Worm (Caenorhabditis elegans): ENCODE data around the gene tbcb-1.

The tbcb-1 gene

ce11 chrV:13556746-13557145 is 35.2 kb upstream of the tbcb-1 start, which contains the start of gene cav-2 (continued):
- TF ChIP-seq mxl-3 (GFP tag; optimal IDR thresholded peaks at IDR 0.05) (peak; percentile 21), dmd-6 (GFP tag; IDR thresholded peaks at IDR 0.05) (peak; percentile 86), mdl-1 (tag; optimal IDR thresholded peaks at IDR 0.05) (peak in 1 of 2 experiments; percentile 54), lin-39 (tag; optimal IDR thresholded peaks at IDR 0.05) (no peak), ztf-7 (tag; optimal IDR thresholded peaks at IDR 0.05) (peak; percentile 56), Y48G9A.11 (GFP tag; IDR thresholded peaks at IDR 0.05) (peak; percentile 72), nhr-237 (tag; optimal IDR thresholded peaks at IDR 0.05) (no peak), nhr-6 (tag; optimal IDR thresholded peaks at IDR 0.05) (peak; percentile 89), zfp-3 (GFP tag; conservative IDR thresholded peaks at IDR 0.05) (peak; percentile 61; the same call in 1 of the 2 replicates), snpc-4 (tag; optimal IDR thresholded peaks at IDR 0.05) (no peak), spr-1 (tag; optimal IDR thresholded peaks at IDR 0.05) (no peak), dpl-1 (GFP tag; optimal IDR thresholded peaks at IDR 0.05) (peak; percentile 97), daf-12 (tag; optimal IDR thresholded peaks at IDR 0.05) (no peak), ZK546.5 (tag; optimal IDR thresholded peaks at IDR 0.05) (no peak), nhr-25 (tag; optimal IDR thresholded peaks at IDR 0.05; ENCODE audit: borderline replicate concordance, insufficient read depth) (peak; percentile 28), nhr-102 (tag; optimal IDR thresholded peaks at IDR 0.05) (peak; percentile 63), cey-2 (tag; optimal IDR thresholded peaks at IDR 0.05; ENCODE audit: borderline replicate concordance, insufficient read depth) (no peak), nhr-76 (tag; optimal IDR thresholded peaks at IDR 0.05) (no peak), mdt-29 (GFP tag; IDR thresholded peaks at IDR 0.05) (peak; percentile 58; the same call in 1 of the 2 replicates), nhr-10 (tag; optimal IDR thresholded peaks at IDR 0.05) (no peak), nhr-77 (tag; optimal IDR thresholded peaks at IDR 0.05) (peak; percentile 40), lim-7 (GFP tag; IDR thresholded peaks at IDR 0.05) (no peak), nhr-42 (GFP tag; IDR thresholded peaks at IDR 0.05) (no peak), R02D3.7 (tag; optimal IDR thresholded peaks at IDR 0.05) (no peak), lin-38 (GFP tag; IDR thresholded peaks at IDR 0.05) (peak; percentile 84), ces-1 (GFP tag; optimal IDR thresholded peaks at IDR 0.05) (no peak)

ce11 chrV:13559978-13560377 is 31.9 kb upstream of the tbcb-1 start, which contains the start of gene C56A3.8:
C56A3.8 (plus strand) TSS chrV:13560278.
- no peak for TF ChIP-seq nhr-48 (tag; optimal IDR thresholded peaks at IDR 0.05)
- no peak for TF ChIP-seq set-16 (GFP tag; IDR thresholded peaks at IDR 0.05)
- peak; percentile 19 for TF ChIP-seq unc-130 (GFP tag; optimal IDR thresholded peaks at IDR 0.05)

- TF ChIP-seq hmg-1.1 (GFP tag; IDR thresholded peaks at IDR 0.05) (no peak), mep-1 (tag; optimal IDR thresholded peaks at IDR 0.05) (no peak), rbr-2 (tag; optimal IDR thresholded peaks at IDR 0.05) (no peak), set-16 (GFP tag; IDR thresholded peaks at IDR 0.05) (peak; percentile 90), hlh-11 (tag; optimal IDR thresholded peaks at IDR 0.05) (no peak), zag-1 (tag; optimal IDR thresholded peaks at IDR 0.05) (no peak), nhr-11 (tag; optimal IDR thresholded peaks at IDR 0.05) (no peak)
Measured at ce11 chrV:13562748-13563147, 29.2 kb upstream of the tbcb-1 start.

- no peak for TF ChIP-seq snpc-1.2 (GFP tag; IDR thresholded peaks at IDR 0.05)
- peak in 1 of 2 experiments; percentile 87 for TF ChIP-seq unc-62 (GFP tag; optimal IDR thresholded peaks at IDR 0.05 in 1 of 2)
- no peak for TF ChIP-seq unc-62 (tag; optimal IDR thresholded peaks at IDR 0.05)
Measured at ce11 chrV:13563841-13564240, 28.1 kb upstream of the tbcb-1 start, which contains the start of gene grl-17. grl-17 (minus strand) TSS chrV:13563941.
